Worm (Caenorhabditis elegans): Measurements from ENCODE around the gene nmy-1.

- TF ChIP-seq unc-62 (GFP tag; optimal IDR thresholded peaks at IDR 0.05) (no peak), snpc-4 (tag; optimal IDR thresholded peaks at IDR 0.05) (no peak), nhr-28 (tag; optimal IDR thresholded peaks at IDR 0.05) (no peak), sem-2 (GFP tag; optimal IDR thresholded peaks at IDR 0.05) (no peak), ztf-11 (tag; optimal IDR thresholded peaks at IDR 0.05) (no peak), blmp-1 (tag; optimal IDR thresholded peaks at IDR 0.05) (no peak), nhr-12 (tag; optimal IDR thresholded peaks at IDR 0.05) (no peak)
Observed at ce11 chrX:2902854-2903253, 6.5 kb upstream of the nmy-1 start.

All from whole organism, mixed stage, embryonic.